Worm (Caenorhabditis elegans): ENCODE results near the gene air-1.

ce11 chrV:8235331-8235730, 14.0 kb downstream of the air-1 start:
- TF ChIP-seq nhr-11 (tag; optimal IDR thresholded peaks at IDR 0.05) (no peak), ets-4 (tag; optimal IDR thresholded peaks at IDR 0.05) (no peak), unc-55 (GFP tag; optimal IDR thresholded peaks at IDR 0.05) (no peak), sdc-2 (tag; optimal IDR thresholded peaks at IDR 0.05) (peak; percentile 3), ceh-19 (GFP tag; optimal IDR thresholded peaks at IDR 0.05) (no peak), dmd-4 (tag; optimal IDR thresholded peaks at IDR 0.05; ENCODE audit: borderline replicate concordance) (no peak), ceh-48 (tag; optimal IDR thresholded peaks at IDR 0.05) (no peak), fkh-10 (GFP tag; optimal IDR thresholded peaks at IDR 0.05) (no peak)
